Worm (Caenorhabditis elegans) whole organism, L4 larva: ENCODE results near the gene ZC266.1.

Experiments
- Y105C5A.15 ChIP-seq: fragments of 200-800 bp; sonication (Bioruptor generic); IDR thresholded peaks from 2 replicates; pipeline ENCODE4 v1.3.6; 2022; ENCODE audit warnings: missing genetic modification characterization, missing compliant biosample characterization
- Y48G9A.11 ChIP-seq: fragments of 200-800 bp; sonication (Bioruptor generic); IDR thresholded peaks from 2 replicates; pipeline ENCODE4 v1.3.6; 2022; ENCODE audit warnings: missing genetic modification reagents, missing genetic modification characterization, missing compliant biosample characterization
- aha-1 ChIP-seq: fragments of 150-350 bp; peaks from one replicate; lab custom pipeline; 2014; ENCODE audit warnings: missing biosample characterization, missing genetic modification characterization
- ama-1 ChIP-seq: fragments of 150-350 bp; optimal IDR thresholded peaks from 2 replicates; lab custom pipeline; 2014; ENCODE audit warnings: inconsistent platforms, mixed read lengths
- dpl-1 ChIP-seq: fragments of 150-350 bp; optimal IDR thresholded peaks from 2 replicates; lab custom pipeline; 2014; ENCODE audit warnings: missing biosample characterization, missing genetic modification reagents, missing genetic modification characterization
- egl-27 ChIP-seq: sonication (generic microtip); optimal IDR thresholded peaks from 3 replicates; lab custom pipeline; 2017; ENCODE audit warnings: missing biosample characterization, missing genetic modification reagents, missing genetic modification characterization
- mdl-1 ChIP-seq, 2 experiments: fragments of 150-350 bp in 1 of 2; sonication (generic microtip) in 1 of 2; optimal IDR thresholded peaks; 2 replicates each; lab custom pipeline; 2014 to 2017; ENCODE audit warnings: missing biosample characterization in 2 of 2, missing genetic modification characterization in 2 of 2
- saeg-2 ChIP-seq: fragments of 200-800 bp; sonication (Bioruptor generic); IDR thresholded peaks from 2 replicates; pipeline ENCODE4 v1.3.6; 2022; ENCODE audit warnings: missing genetic modification reagents, missing genetic modification characterization, missing compliant biosample characterization
- unc-39 ChIP-seq: sonication (generic microtip); optimal IDR thresholded peaks from 2 replicates; lab custom pipeline; 2017; ENCODE audit warnings: missing biosample characterization, missing genetic modification characterization
- unc-62 ChIP-seq, 3 experiments: fragments of 150-350 bp in 1 of 3; sonication (generic microtip); optimal IDR thresholded peaks in 2 of 3; peaks in 1 of 3; 1 replicate in 1 of 3; 2 replicates in 2 of 3; lab custom pipeline; 2014 to 2017; ENCODE audit warnings: missing biosample characterization in 3 of 3, missing genetic modification characterization in 3 of 3, missing genetic modification reagents in 3 of 3, missing genotype in 1 of 3

DNA sequence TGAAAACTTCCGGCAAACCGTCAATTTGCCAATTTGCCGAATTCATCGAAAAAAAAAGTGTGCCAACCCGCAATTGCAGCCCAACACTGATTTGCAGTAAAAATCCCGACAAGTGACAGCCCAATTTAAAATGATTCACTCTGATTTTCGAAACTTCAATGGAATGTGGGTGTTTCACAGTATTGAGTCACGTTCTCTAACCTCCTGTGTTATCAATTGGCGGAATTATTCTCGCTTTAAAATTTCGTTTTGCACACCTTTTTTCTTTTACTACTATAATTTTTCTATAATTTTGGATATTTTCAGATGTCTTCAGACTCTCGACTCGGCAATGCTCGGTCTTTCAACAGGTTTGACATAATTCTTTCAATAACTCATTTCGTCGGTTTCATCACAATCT, 22.2 kb upstream of the ZC266.1 start, which contains the start of gene F39G3.5:
- TF ChIP-seq unc-39 (tag; lab: Kevin White, UChicago) (no peak), unc-62 (GFP tag; optimal IDR thresholded peaks at IDR 0.05 in 1 of 2; lab: Kevin White, UChicago) (no peak), unc-62 (tag; optimal IDR thresholded peaks at IDR 0.05; lab: Kevin White, UChicago) (no peak), Y105C5A.15 (GFP tag; lab: Robert Waterston, UW) (no peak), saeg-2 (GFP tag; lab: Robert Waterston, UW) (no peak), ama-1 (lab: Kevin White, UChicago) (no peak), Y48G9A.11 (GFP tag; lab: Robert Waterston, UW) (no peak), mdl-1 (tag; optimal IDR thresholded peaks at IDR 0.05; lab: Kevin White, UChicago) (no peak), aha-1 (tag; lab: Kevin White, UChicago) (no peak), egl-27 (tag; lab: Kevin White, UChicago) (no peak), dpl-1 (GFP tag; lab: Kevin White, UChicago) (no peak)
